Worm (Caenorhabditis elegans) whole organism, late embryonic: ENCODE data around the gene T04B8.1.

Source experiments
- ahr-1 ChIP-seq: sonication (generic microtip); optimal IDR thresholded peaks from 2 replicates; lab custom pipeline; 2016; ENCODE audit warnings: missing genetic modification characterization, missing compliant biosample characterization
- ceh-18 ChIP-seq: sonication (generic microtip); optimal IDR thresholded peaks from 2 replicates; lab custom pipeline; 2016; ENCODE audit warnings: missing genetic modification characterization, missing compliant biosample characterization
- ceh-19 ChIP-seq: fragments of 200-800 bp; sonication (Bioruptor generic); optimal IDR thresholded peaks from 2 replicates; lab custom pipeline; 2018; ENCODE audit warnings: mild to moderate bottlenecking, missing genetic modification characterization, missing compliant biosample characterization
- nhr-11 ChIP-seq: fragments of 150-350 bp; optimal IDR thresholded peaks from 2 replicates; lab custom pipeline; 2014; ENCODE audit warnings: missing biosample characterization, missing genetic modification characterization
- pha-4 ChIP-seq: fragments of 150-350 bp; optimal IDR thresholded peaks from 2 replicates; lab custom pipeline; 2018; ENCODE audit warnings: missing biosample characterization, missing genetic modification reagents, missing genetic modification characterization
- ttx-3 ChIP-seq: sonication (generic microtip); optimal IDR thresholded peaks from 2 replicates; lab custom pipeline; 2016; ENCODE audit warnings: missing genetic modification reagents, missing genetic modification characterization, missing compliant biosample characterization

ce11 chrII:658369-658768 is 24.3 kb downstream of the T04B8.1 start, which contains the start of gene sdz-24:
- TF ChIP-seq ceh-18 (tag; lab: Kevin White, UChicago) (no peak), pha-4 (tag; lab: Kevin White, UChicago) (no peak), nhr-11 (tag; lab: Kevin White, UChicago) (no peak), ttx-3 (tag; lab: Kevin White, UChicago) (no peak), ahr-1 (tag; lab: Kevin White, UChicago) (no peak), ceh-19 (GFP tag; lab: Kevin White, UChicago) (no peak)
